Fruit fly (Drosophila melanogaster) whole organism, adult: Measurements from ENCODE around the gene CG15892.

Source experiments
- CG11617 ChIP-seq: fragments of 200-800 bp; sonication (Bioruptor generic); optimal IDR thresholded peaks from 2 replicates; lab custom pipeline; 2017; ENCODE audit warnings: mild to moderate bottlenecking, missing biosample characterization, missing genetic modification reagents, missing genetic modification characterization
- CG12768 ChIP-seq: fragments of 200-800 bp; sonication (Bioruptor generic); optimal IDR thresholded peaks from 2 replicates; lab custom pipeline; 2017; ENCODE audit warnings: missing biosample characterization, missing genetic modification characterization, mild to moderate bottlenecking, moderate library complexity, missing genetic modification reagents
- CG14711 ChIP-seq: fragments of 200-800 bp; sonication (Bioruptor generic); optimal IDR thresholded peaks from 2 replicates; lab custom pipeline; 2018; ENCODE audit warnings: missing biosample characterization, mild to moderate bottlenecking, missing genetic modification characterization, moderate library complexity
- CG1620 ChIP-seq: fragments of 200-800 bp; sonication (Bioruptor generic); optimal IDR thresholded peaks from 2 replicates; lab custom pipeline; 2016; ENCODE audit warnings: missing biosample characterization, missing genetic modification characterization
- CG33017 ChIP-seq: fragments of 200-800 bp; sonication (Bioruptor generic); optimal IDR thresholded peaks from 2 replicates; lab custom pipeline; 2018; ENCODE audit warnings: missing biosample characterization, mild to moderate bottlenecking, missing genetic modification characterization, moderate library complexity
- CG5204 ChIP-seq: fragments of 200-800 bp; sonication (Bioruptor generic); optimal IDR thresholded peaks from 2 replicates; lab custom pipeline; 2016; ENCODE audit warnings: missing biosample characterization, missing genetic modification characterization
- CG7045 ChIP-seq: fragments of 200-800 bp; sonication (Bioruptor generic); optimal IDR thresholded peaks from 2 replicates; lab custom pipeline; 2017; ENCODE audit warnings: missing biosample characterization, mild to moderate bottlenecking, missing genetic modification characterization
- CG7101 ChIP-seq: fragments of 200-800 bp; sonication (Bioruptor generic); optimal IDR thresholded peaks from 2 replicates; lab custom pipeline; 2018; ENCODE audit warnings: missing biosample characterization, mild to moderate bottlenecking, missing genetic modification characterization, moderate library complexity
- Clk ChIP-seq: fragments of 200-800 bp; sonication (Bioruptor generic); optimal IDR thresholded peaks from 2 replicates; lab custom pipeline; 2017; ENCODE audit warnings: missing biosample characterization, missing genetic modification characterization
- Crg-1 ChIP-seq: fragments of 200-800 bp; sonication (Bioruptor generic); optimal IDR thresholded peaks from 2 replicates; lab custom pipeline; 2016; ENCODE audit warnings: missing biosample characterization, missing genetic modification characterization
- Hr96 ChIP-seq: fragments of 200-800 bp; sonication (Bioruptor generic); optimal IDR thresholded peaks from 2 replicates; lab custom pipeline; 2016; ENCODE audit warnings: missing biosample characterization, missing genetic modification characterization
- Mnt ChIP-seq: fragments of 200-800 bp; sonication (Bioruptor generic); optimal IDR thresholded peaks from 2 replicates; lab custom pipeline; 2016; ENCODE audit warnings: missing biosample characterization, mild to moderate bottlenecking, missing genetic modification characterization
- bab1 ChIP-seq: fragments of 200-800 bp; sonication (Bioruptor generic); optimal IDR thresholded peaks from 3 replicates; lab custom pipeline; 2019; ENCODE audit warnings: missing biosample characterization, mild to moderate bottlenecking, missing genetic modification characterization, moderate library complexity
- cic ChIP-seq: fragments of 200-800 bp; sonication (Bioruptor generic); optimal IDR thresholded peaks from 2 replicates; lab custom pipeline; 2017; ENCODE audit warnings: missing biosample characterization, mild to moderate bottlenecking, missing genetic modification characterization, moderate library complexity
- cnc ChIP-seq, 2 experiments: fragments of >200 bp; optimal IDR thresholded peaks; 2 replicates each; lab custom pipeline; 2017
- kay ChIP-seq: fragments of 200-800 bp; sonication (Bioruptor generic); peaks from one replicate; lab custom pipeline; 2016; ENCODE audit warnings: missing biosample characterization, missing genetic modification characterization, borderline replicate concordance
- ovo ChIP-seq: fragments of 200-800 bp; sonication (Bioruptor generic); optimal IDR thresholded peaks from 2 replicates; lab custom pipeline; 2016; ENCODE audit warnings: missing biosample characterization, missing genetic modification characterization
- pad ChIP-seq: fragments of 200-800 bp; sonication (Bioruptor generic); optimal IDR thresholded peaks from 3 replicates; lab custom pipeline; 2017; ENCODE audit warnings: missing biosample characterization, missing genetic modification characterization, mild to moderate bottlenecking, moderate library complexity, missing genetic modification reagents
- tj ChIP-seq: fragments of 200-800 bp; sonication (Bioruptor generic); optimal IDR thresholded peaks from 3 replicates; lab custom pipeline; 2017; ENCODE audit warnings: missing biosample characterization, mild to moderate bottlenecking, missing genetic modification characterization, moderate library complexity
- toe ChIP-seq: fragments of 200-800 bp; sonication (Bioruptor generic); optimal IDR thresholded peaks from 2 replicates; lab custom pipeline; 2016; ENCODE audit warnings: missing biosample characterization, missing genetic modification characterization

The CG15892 gene

dm6 chrX:6255414-6255915 is 38.7 kb downstream of the CG15892 start, which contains the start of the genes Rbcn-3A and Spx:
TSS of gene Rbcn-3A (minus strand) at chrX:6255487.
TSS of gene Spx (plus strand) at chrX:6255822.
- no peak for TF ChIP-seq Hr96 (GFP tag; lab: Kevin White, UChicago)
- peak; percentile 31 for TF ChIP-seq pad (GFP tag; lab: Kevin White, UChicago)
- peak; percentile 47 for TF ChIP-seq tj
- peak; percentile 85 for TF ChIP-seq CG14711 (tag; lab: Kevin White, UChicago)
- peak; percentile 67 for TF ChIP-seq Mnt
- no peak for TF ChIP-seq Clk (GFP tag; lab: Kevin White, UChicago)
- peak; percentile 44 for TF ChIP-seq ovo
- TF ChIP-seq CG7101 (tag; lab: Kevin White, UChicago): peak; percentile 73
- peak; percentile 27 for TF ChIP-seq Crg-1 (GFP tag; lab: Kevin White, UChicago)
- peak; percentile 64 for TF ChIP-seq CG11617 (GFP tag; lab: Kevin White, UChicago)
- no peak for TF ChIP-seq cic (GFP tag; lab: Kevin White, UChicago)
- TF ChIP-seq bab1: peak; percentile 49

- TF ChIP-seq kay (GFP tag; lab: Kevin White, UChicago) (no peak), Clk (GFP tag; lab: Kevin White, UChicago) (no peak)
These were observed 39.4 kb downstream of the CG15892 start for dm6 chrX:6254617-6255349.

dm6 chrX:6253701-6254100 is 40.4 kb downstream of the CG15892 start:
- no peak for TF ChIP-seq CG1620 (GFP tag; lab: Kevin White, UChicago)
- TF ChIP-seq pad (GFP tag; lab: Kevin White, UChicago): no peak
- no peak for TF ChIP-seq Mnt
- no peak for TF ChIP-seq kay (GFP tag; lab: Kevin White, UChicago)
- no peak for TF ChIP-seq CG11617 (GFP tag; lab: Kevin White, UChicago)
- TF ChIP-seq Crg-1 (GFP tag; lab: Kevin White, UChicago): no peak
- TF ChIP-seq CG7101 (tag; lab: Kevin White, UChicago): no peak
- no peak for TF ChIP-seq Hr96 (GFP tag; lab: Kevin White, UChicago)
- TF ChIP-seq bab1: no peak
- no peak for TF ChIP-seq CG12768 (GFP tag; lab: Kevin White, UChicago)
- no peak for TF ChIP-seq tj
- no peak for TF ChIP-seq cnc (optimal IDR thresholded peaks at IDR 0.05; lab: Kevin White, UChicago)
- TF ChIP-seq Clk (GFP tag; lab: Kevin White, UChicago): no peak
- TF ChIP-seq cic (GFP tag; lab: Kevin White, UChicago): no peak
- TF ChIP-seq CG14711 (tag; lab: Kevin White, UChicago): no peak
- no peak for TF ChIP-seq toe
- TF ChIP-seq ovo: no peak
- no peak for TF ChIP-seq CG7045 (GFP tag; lab: Kevin White, UChicago)
- no peak for TF ChIP-seq CG33017 (tag; lab: Kevin White, UChicago)
- TF ChIP-seq CG5204: no peak

- TF ChIP-seq CG7101 (tag; lab: Kevin White, UChicago) (no peak), Mnt (no peak), CG11617 (GFP tag; lab: Kevin White, UChicago) (no peak), CG5204 (no peak), pad (GFP tag; lab: Kevin White, UChicago) (no peak), ovo (no peak), tj (no peak), CG12768 (GFP tag; lab: Kevin White, UChicago) (no peak), CG14711 (tag; lab: Kevin White, UChicago) (no peak), Clk (GFP tag; lab: Kevin White, UChicago) (no peak), toe (no peak), Hr96 (GFP tag; lab: Kevin White, UChicago) (no peak), cic (GFP tag; lab: Kevin White, UChicago) (no peak), CG1620 (GFP tag; lab: Kevin White, UChicago) (no peak), bab1 (no peak), Crg-1 (GFP tag; lab: Kevin White, UChicago) (no peak)
These were observed 41.1 kb downstream of the CG15892 start for dm6 chrX:6252897-6253540.
